Fruit fly (Drosophila melanogaster): Measurements from ENCODE around the gene Ndc1.
A peak's percentile ranks its signal among the peaks of the same experiment; 100 is the strongest.

Gene Ndc1

dm6 chr3R:23886270-23887095 lies 37.7 kb upstream of the Ndc1 start (continued):
- TF ChIP-seq CG12391 (tag; optimal IDR thresholded peaks at IDR 0.05) (peak; percentile 94), rib (GFP tag; IDR thresholded peaks at IDR 0.05) (no peak; the same call in 1 of the 2 replicates), phol (tag; optimal IDR thresholded peaks at IDR 0.05) (peak; percentile 92), cg (GFP tag; optimal IDR thresholded peaks at IDR 0.05) (no peak), al (GFP tag; IDR thresholded peaks at IDR 0.05) (peak; percentile 9; the same call in 1 of the 2 replicates), zfh2 (GFP tag; optimal IDR thresholded peaks at IDR 0.05) (peak; percentile 8), CG16813 (GFP tag; IDR thresholded peaks at IDR 0.05; ENCODE audit: partially characterized antibody) (no peak), corto (GFP tag; optimal IDR thresholded peaks at IDR 0.05) (peak; percentile 97), CG13296 (GFP tag; optimal IDR thresholded peaks at IDR 0.05) (peak; percentile 52), CG18476 (GFP tag; optimal IDR thresholded peaks at IDR 0.05) (peak; percentile 81), lilli (GFP tag; optimal IDR thresholded peaks at IDR 0.05) (peak; percentile 73), Dbx (GFP tag; IDR thresholded peaks at IDR 0.05) (0 out of 3 replicates have a peak, but pooled peaks have one; percentile 11), CG1647 (GFP tag; optimal IDR thresholded peaks at IDR 0.05) (peak; percentile 62), nau (GFP tag; optimal IDR thresholded peaks at IDR 0.05) (peak; percentile 62), bbx (GFP tag; IDR thresholded peaks at IDR 0.05; ENCODE audit: partially characterized antibody) (no peak), so (GFP tag; IDR thresholded peaks at IDR 0.05) (peak; percentile 81; the same call in 2 of the 3 replicates), chm (GFP tag; IDR thresholded peaks at IDR 0.05) (peak; percentile 59; the same call in 1 of the 2 replicates), CG10462 (GFP tag; optimal IDR thresholded peaks at IDR 0.05) (peak; percentile 74), CG6175 (GFP tag; IDR thresholded peaks at IDR 0.05) (no peak), ab (GFP tag; optimal IDR thresholded peaks at IDR 0.05) (peak; percentile 15), sens-2 (GFP tag; IDR thresholded peaks at IDR 0.05) (peak; percentile 65; the same call in 1 of the 2 replicates), psq (GFP tag; optimal IDR thresholded peaks at IDR 0.05) (no peak), CG6654 (GFP tag; optimal IDR thresholded peaks at IDR 0.05) (peak; percentile 22), lab (GFP tag; optimal IDR thresholded peaks at IDR 0.05) (peak; percentile 74), grau (tag; optimal IDR thresholded peaks at IDR 0.05) (peak; percentile 88), Oli (tag; optimal IDR thresholded peaks at IDR 0.05) (peak; percentile 90), Hmr (GFP tag; optimal IDR thresholded peaks at IDR 0.05) (peak; percentile 56), ase (GFP tag; IDR thresholded peaks at IDR 0.05) (peak; percentile 78; the same call in 2 of the 3 replicates), Rx (GFP tag; IDR thresholded peaks at IDR 0.05) (peak; percentile 59), Hr51 (GFP tag; optimal IDR thresholded peaks at IDR 0.05) (peak; percentile 61 to 89), D19A (tag; optimal IDR thresholded peaks at IDR 0.05) (peak; percentile 60), CG17912 (GFP tag; optimal IDR thresholded peaks at IDR 0.05) (no peak), repo (GFP tag; optimal IDR thresholded peaks at IDR 0.05) (peak; percentile 42), wor (GFP tag; IDR thresholded peaks at IDR 0.05) (peak; percentile 72), CG6254 (GFP tag; optimal IDR thresholded peaks at IDR 0.05) (peak; percentile 91), stc (GFP tag; IDR thresholded peaks at IDR 0.05) (peak; percentile 70), CG12236 (GFP tag; optimal IDR thresholded peaks at IDR 0.05) (peak; percentile 58), ssp (GFP tag; IDR thresholded peaks at IDR 0.05) (peak; percentile 71), Lpt (GFP tag; optimal IDR thresholded peaks at IDR 0.05) (peak; percentile 30), vvl (GFP tag; IDR thresholded peaks at IDR 0.05) (peak; percentile 89), Awh (GFP tag; IDR thresholded peaks at IDR 0.05) (peak; percentile 86), Dfd (GFP tag; optimal IDR thresholded peaks at IDR 0.05) (no peak), Fer1 (GFP tag; optimal IDR thresholded peaks at IDR 0.05) (peak; percentile 72), Antp (GFP tag; optimal IDR thresholded peaks at IDR 0.05) (peak; percentile 65), CG7745 (tag; optimal IDR thresholded peaks at IDR 0.05) (no peak), CG6854 (GFP tag; optimal IDR thresholded peaks at IDR 0.05) (peak; percentile 31), Fer2 (tag; optimal IDR thresholded peaks at IDR 0.05) (peak; percentile 42), CG10321 (GFP tag; IDR thresholded peaks at IDR 0.05) (no peak), Fer3 (tag; optimal IDR thresholded peaks at IDR 0.05) (peak; percentile 67)
